Worm (Caenorhabditis elegans) whole organism, early embryonic: ENCODE results near the gene ldp-1.

ENCODE experiments used
- B0310.2 ChIP-seq: sonication (generic microtip); optimal IDR thresholded peaks from 2 replicates; lab custom pipeline; 2016; ENCODE audit warnings: mild to moderate bottlenecking, missing genetic modification characterization, missing compliant biosample characterization
- F13C5.2 ChIP-seq: sonication (generic microtip); optimal IDR thresholded peaks from 2 replicates; lab custom pipeline; 2017; ENCODE audit warnings: mild to moderate bottlenecking, missing genetic modification characterization, inconsistent platforms, missing compliant biosample characterization
- aly-1 ChIP-seq: sonication (generic microtip); optimal IDR thresholded peaks from 2 replicates; lab custom pipeline; 2016; ENCODE audit warnings: missing genetic modification characterization, missing compliant biosample characterization
- ama-1 ChIP-seq: fragments of 150-350 bp; optimal IDR thresholded peaks from 2 replicates; lab custom pipeline; 2014
- ceh-13 ChIP-seq: fragments of 200-800 bp; sonication (Bioruptor generic); optimal IDR thresholded peaks from 2 replicates; lab custom pipeline; 2018; ENCODE audit warnings: mild to moderate bottlenecking, missing genetic modification characterization, missing compliant biosample characterization
- flt-1 ChIP-seq: fragments of 200-800 bp; sonication (Bioruptor generic); IDR thresholded peaks from 2 replicates; pipeline ENCODE4 v1.3.6; 2022; ENCODE audit warnings: missing genetic modification characterization, missing compliant biosample characterization
- hmbx-1 ChIP-seq: sonication (generic microtip); optimal IDR thresholded peaks from 2 replicates; lab custom pipeline; 2016; ENCODE audit warnings: mild to moderate bottlenecking, missing genetic modification characterization, missing compliant biosample characterization
- hmg-4 ChIP-seq: fragments of 200-800 bp; sonication (Bioruptor generic); optimal IDR thresholded peaks from 2 replicates; lab custom pipeline; 2018; ENCODE audit warnings: mild to moderate bottlenecking, missing genetic modification characterization, missing compliant biosample characterization
- hnd-1 ChIP-seq: sonication (generic microtip); optimal IDR thresholded peaks from 2 replicates; lab custom pipeline; 2016; ENCODE audit warnings: missing genetic modification characterization, missing compliant biosample characterization
- pes-1 ChIP-seq: fragments of 200-800 bp; sonication (Bioruptor generic); IDR thresholded peaks from 2 replicates; pipeline ENCODE4 v1.3.6; 2022; ENCODE audit warnings: missing genetic modification reagents, missing genetic modification characterization, missing compliant biosample characterization
- scrt-1 ChIP-seq: fragments of 200-800 bp; sonication (Bioruptor generic); IDR thresholded peaks from 2 replicates; pipeline ENCODE4 v1.3.6; 2022; ENCODE audit warnings: missing genetic modification characterization, missing compliant biosample characterization
- sea-1 ChIP-seq: fragments of 200-800 bp; sonication (Bioruptor generic); conservative IDR thresholded peaks from 2 replicates; pipeline ENCODE4 v1.3.6; 2022; ENCODE audit warnings: missing genetic modification characterization, missing compliant biosample characterization
- tbx-11 ChIP-seq: fragments of 200-800 bp; sonication (Bioruptor generic); IDR thresholded peaks from 2 replicates; pipeline ENCODE4 v1.3.6; 2022; ENCODE audit warnings: missing genetic modification characterization, missing compliant biosample characterization
- tbx-37 ChIP-seq: fragments of 200-800 bp; sonication (Bioruptor generic); conservative IDR thresholded peaks from 2 replicates; pipeline ENCODE4 v1.3.6; 2022; ENCODE audit warnings: missing genetic modification reagents, missing genetic modification characterization, missing compliant biosample characterization

ce11 chrV:2163735-2164134 lies 36.4 kb downstream of the ldp-1 start, which contains the start of gene str-255:
- TF ChIP-seq tbx-11 (GFP tag; lab: Robert Waterston, UW): no peak
- TF ChIP-seq sea-1 (GFP tag; lab: Robert Waterston, UW): no peak
- TF ChIP-seq ama-1: no peak
- TF ChIP-seq ceh-13 (GFP tag; lab: Kevin White, UChicago): no peak
- no peak for TF ChIP-seq B0310.2 (tag; lab: Kevin White, UChicago)
- no peak for TF ChIP-seq tbx-37 (GFP tag; lab: Robert Waterston, UW)
- TF ChIP-seq hnd-1 (tag; lab: Kevin White, UChicago): no peak
- TF ChIP-seq scrt-1 (GFP tag; lab: Robert Waterston, UW): no peak
- TF ChIP-seq hmbx-1: no peak
- no peak for TF ChIP-seq flt-1
- no peak for TF ChIP-seq aly-1 (tag; lab: Kevin White, UChicago)
- no peak for TF ChIP-seq pes-1 (GFP tag; lab: Robert Waterston, UW)
- TF ChIP-seq F13C5.2 (tag; lab: Kevin White, UChicago): no peak
- no peak for TF ChIP-seq hmg-4 (GFP tag; lab: Kevin White, UChicago)
